Fruit fly (Drosophila melanogaster): ENCODE data around the gene tipE.

The tipE gene

dm6 chr3L:4169957-4170651, 18.2 kb upstream of the tipE start, which contains the start of gene Ero1L:
TSS of gene Ero1L (plus strand) at chr3L:4170404.
- TF ChIP-seq EcR (GFP tag; optimal IDR thresholded peaks at IDR 0.05): no peak
- no peak for TF ChIP-seq Dll (optimal IDR thresholded peaks at IDR 0.05)
- TF ChIP-seq psq (optimal IDR thresholded peaks at IDR 0.05): no peak
- no peak for TF ChIP-seq CG8478 (optimal IDR thresholded peaks at IDR 0.05)
- no peak for TF ChIP-seq usp (GFP tag; optimal IDR thresholded peaks at IDR 0.05)
- TF ChIP-seq pan (optimal IDR thresholded peaks at IDR 0.05): no peak

dm6 chr3L:4173584-4173983, 14.7 kb upstream of the tipE start, which contains the start of gene CG18675:
TSS of gene CG18675 (plus strand) at chr3L:4173884.
- TF ChIP-seq EcR (GFP tag; optimal IDR thresholded peaks at IDR 0.05) (no peak), Dll (optimal IDR thresholded peaks at IDR 0.05) (no peak), psq (optimal IDR thresholded peaks at IDR 0.05) (no peak), pan (optimal IDR thresholded peaks at IDR 0.05) (no peak), CG8478 (optimal IDR thresholded peaks at IDR 0.05) (no peak), usp (GFP tag; optimal IDR thresholded peaks at IDR 0.05) (no peak)

dm6 chr3L:4177981-4178562, 10.2 kb upstream of the tipE start, which contains the start of gene Teh4:
TSS of gene Teh4 (minus strand) at chr3L:4178270.
- no peak for TF ChIP-seq pan (optimal IDR thresholded peaks at IDR 0.05)
- no peak for TF ChIP-seq psq (optimal IDR thresholded peaks at IDR 0.05)
- TF ChIP-seq usp (GFP tag; optimal IDR thresholded peaks at IDR 0.05): no peak
- no peak for TF ChIP-seq EcR (GFP tag; optimal IDR thresholded peaks at IDR 0.05)
- TF ChIP-seq Dll (optimal IDR thresholded peaks at IDR 0.05): no peak
- no peak for TF ChIP-seq CG8478 (optimal IDR thresholded peaks at IDR 0.05)

- no peak for TF ChIP-seq pan (optimal IDR thresholded peaks at IDR 0.05)
- TF ChIP-seq usp (GFP tag; optimal IDR thresholded peaks at IDR 0.05): no peak
- no peak for TF ChIP-seq EcR (GFP tag; optimal IDR thresholded peaks at IDR 0.05)
- TF ChIP-seq Dll (optimal IDR thresholded peaks at IDR 0.05): no peak
- TF ChIP-seq psq (optimal IDR thresholded peaks at IDR 0.05): no peak
- no peak for TF ChIP-seq CG8478 (optimal IDR thresholded peaks at IDR 0.05)
These were observed 3.7 kb upstream of the tipE start, which contains the start of gene Teh3 for dm6 chr3L:4184563-4184962. TSS of gene Teh3 (minus strand) at chr3L:4184663.

DNA sequence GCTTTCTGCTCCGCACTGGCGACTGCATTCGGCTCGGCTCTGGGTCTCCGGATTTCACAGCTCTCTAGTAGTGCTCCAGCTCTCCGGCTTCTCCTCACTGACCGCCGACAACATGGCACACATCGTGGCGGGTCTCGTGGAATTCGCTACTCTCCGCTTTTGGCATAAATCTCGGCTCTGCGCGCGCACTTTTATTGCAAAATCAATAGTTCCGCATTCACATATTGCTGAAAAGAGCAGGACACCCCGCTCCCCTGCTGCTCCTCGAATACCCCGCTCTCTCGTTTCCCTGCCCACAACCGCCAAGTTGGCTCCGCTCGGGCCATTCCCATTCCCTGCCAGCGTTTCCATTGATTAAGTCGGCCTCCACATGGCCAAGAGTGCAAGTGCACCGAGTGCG, 3.0 kb upstream of the tipE start:
- TF ChIP-seq EcR (GFP tag; optimal IDR thresholded peaks at IDR 0.05) (no peak), pan (optimal IDR thresholded peaks at IDR 0.05) (no peak), CG8478 (optimal IDR thresholded peaks at IDR 0.05) (no peak), Dll (optimal IDR thresholded peaks at IDR 0.05) (no peak), psq (optimal IDR thresholded peaks at IDR 0.05) (no peak), usp (GFP tag; optimal IDR thresholded peaks at IDR 0.05) (no peak)

DNA sequence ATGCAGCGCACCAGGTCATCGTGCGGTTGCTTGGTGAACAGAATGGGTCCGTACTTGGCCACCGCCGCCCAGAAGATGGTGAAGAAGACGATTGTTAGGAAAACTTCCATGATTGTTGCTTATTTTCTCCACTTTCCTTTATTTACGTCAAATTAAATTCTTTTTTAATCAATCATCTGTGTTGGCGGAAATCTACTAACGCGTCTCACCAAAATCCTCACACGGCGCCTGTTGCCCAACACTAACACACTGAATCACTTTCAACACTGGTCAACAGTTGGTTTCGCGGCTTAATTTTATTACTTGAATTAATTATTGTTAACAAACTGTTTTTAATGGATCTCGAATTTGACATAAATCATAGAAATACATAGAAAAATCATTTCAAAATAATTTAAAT, 1.6 kb upstream of the tipE start, which contains the start of gene VhaM9.7-c:
VhaM9.7-c (minus strand) TSS at position 207 of the 400 bp plus-strand sequence.
- TF ChIP-seq CG8478 (optimal IDR thresholded peaks at IDR 0.05): no peak
- TF ChIP-seq usp (GFP tag; optimal IDR thresholded peaks at IDR 0.05): no peak
- no peak for TF ChIP-seq psq (optimal IDR thresholded peaks at IDR 0.05)
- TF ChIP-seq pan (optimal IDR thresholded peaks at IDR 0.05): no peak
- no peak for TF ChIP-seq Dll (optimal IDR thresholded peaks at IDR 0.05)
- no peak for TF ChIP-seq EcR (GFP tag; optimal IDR thresholded peaks at IDR 0.05)

DNA sequence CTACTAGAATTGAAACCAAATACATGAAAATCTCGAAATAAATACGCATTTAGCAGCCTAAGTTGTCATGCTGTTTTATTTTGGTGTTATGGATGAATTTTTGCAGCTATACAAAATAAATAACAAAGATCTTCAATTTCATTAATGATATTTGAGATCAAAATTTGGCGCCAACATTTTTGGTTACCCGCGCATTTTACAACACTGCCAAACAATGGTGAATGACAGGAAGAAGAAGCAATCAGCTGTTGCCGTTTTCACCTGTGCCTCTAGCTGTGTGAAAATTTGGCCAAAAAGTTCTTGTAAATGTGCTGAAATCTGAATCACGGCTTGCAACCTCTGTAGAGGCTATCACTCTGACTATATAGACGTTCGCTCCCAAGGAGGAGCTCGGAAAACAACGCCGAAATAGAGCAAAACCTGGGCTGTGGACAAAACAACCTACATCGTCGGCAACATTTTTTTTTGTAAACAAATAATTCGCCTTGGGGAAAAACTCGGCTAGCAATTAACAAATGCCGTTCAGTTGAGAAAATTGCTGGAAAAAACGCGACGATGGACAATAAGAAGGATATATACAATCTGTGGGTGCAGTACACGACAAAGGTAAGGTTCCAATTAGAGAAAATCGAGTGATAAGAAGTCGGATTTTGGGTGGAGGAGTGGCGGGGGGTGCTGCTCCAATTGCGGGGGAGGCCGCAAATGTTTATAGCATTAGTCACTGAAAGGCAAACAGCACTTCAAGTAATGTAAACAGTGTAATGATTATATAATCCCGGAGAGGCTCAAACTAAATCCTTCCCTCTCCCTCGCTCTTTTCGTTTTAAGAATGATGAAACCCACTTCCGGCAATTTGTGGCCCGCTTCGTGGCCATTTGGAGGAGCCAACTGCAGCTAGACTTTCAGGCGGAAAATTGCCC, 5.7 kb downstream of the tipE start, which contains the start of gene CG43367:
CG43367 (plus strand) TSS at position 264 of the 920 bp plus-strand sequence.
- no peak for TF ChIP-seq psq (optimal IDR thresholded peaks at IDR 0.05)
- TF ChIP-seq EcR (GFP tag; optimal IDR thresholded peaks at IDR 0.05): no peak
- no peak for TF ChIP-seq usp (GFP tag; optimal IDR thresholded peaks at IDR 0.05)
- TF ChIP-seq pan (optimal IDR thresholded peaks at IDR 0.05): no peak
- no peak for TF ChIP-seq Dll (optimal IDR thresholded peaks at IDR 0.05)
- no peak for TF ChIP-seq CG8478 (optimal IDR thresholded peaks at IDR 0.05)

DNA sequence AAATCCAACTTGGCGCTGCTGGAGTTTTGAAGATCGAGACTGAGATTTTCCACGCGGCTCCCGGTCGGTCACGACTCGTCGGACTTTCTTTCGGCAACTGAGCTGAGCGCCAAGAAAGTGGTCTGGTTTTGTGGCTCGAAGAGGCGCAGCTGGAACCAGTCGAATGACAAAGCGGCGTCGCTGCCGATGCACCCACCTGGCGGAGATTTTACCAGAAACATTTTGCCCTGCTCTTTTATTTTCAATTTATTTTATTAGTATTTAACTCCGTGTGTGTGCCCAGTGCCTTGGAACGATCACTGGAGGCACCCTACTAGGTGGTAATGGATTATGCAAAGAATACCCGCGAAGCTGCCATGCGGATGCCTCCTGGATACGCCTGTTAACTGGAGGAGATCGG, 15.9 kb downstream of the tipE start, which contains the start of gene CG15005:
CG15005 (minus strand) TSS at position 101 of the 400 bp plus-strand sequence.
- TF ChIP-seq usp (GFP tag; optimal IDR thresholded peaks at IDR 0.05) (no peak), EcR (GFP tag; optimal IDR thresholded peaks at IDR 0.05) (no peak), pan (optimal IDR thresholded peaks at IDR 0.05) (no peak), psq (optimal IDR thresholded peaks at IDR 0.05) (no peak), Dll (optimal IDR thresholded peaks at IDR 0.05) (no peak), CG8478 (optimal IDR thresholded peaks at IDR 0.05) (no peak)

DNA sequence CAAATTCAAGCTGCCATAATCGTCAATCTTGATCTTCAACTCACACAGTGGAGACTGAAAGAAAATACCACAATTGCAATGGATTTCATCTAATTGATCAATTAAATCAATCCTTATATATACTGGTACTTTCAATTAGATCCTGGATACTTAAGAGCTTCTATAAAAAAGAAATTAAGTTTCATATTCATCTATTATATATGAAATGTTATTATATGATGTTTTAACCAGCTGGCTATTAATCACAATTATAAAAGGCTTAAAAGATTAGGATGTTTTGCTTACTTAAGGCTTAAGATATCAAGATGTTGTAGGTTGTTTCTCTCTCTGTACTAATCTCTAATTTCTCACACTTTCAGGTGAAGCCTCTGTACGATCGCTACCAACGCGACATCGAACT, 16.6 kb downstream of the tipE start:
- TF ChIP-seq usp (GFP tag; optimal IDR thresholded peaks at IDR 0.05) (no peak), pan (optimal IDR thresholded peaks at IDR 0.05) (no peak), Dll (optimal IDR thresholded peaks at IDR 0.05) (no peak), CG8478 (optimal IDR thresholded peaks at IDR 0.05) (no peak), EcR (GFP tag; optimal IDR thresholded peaks at IDR 0.05) (no peak), psq (optimal IDR thresholded peaks at IDR 0.05) (no peak)

DNA sequence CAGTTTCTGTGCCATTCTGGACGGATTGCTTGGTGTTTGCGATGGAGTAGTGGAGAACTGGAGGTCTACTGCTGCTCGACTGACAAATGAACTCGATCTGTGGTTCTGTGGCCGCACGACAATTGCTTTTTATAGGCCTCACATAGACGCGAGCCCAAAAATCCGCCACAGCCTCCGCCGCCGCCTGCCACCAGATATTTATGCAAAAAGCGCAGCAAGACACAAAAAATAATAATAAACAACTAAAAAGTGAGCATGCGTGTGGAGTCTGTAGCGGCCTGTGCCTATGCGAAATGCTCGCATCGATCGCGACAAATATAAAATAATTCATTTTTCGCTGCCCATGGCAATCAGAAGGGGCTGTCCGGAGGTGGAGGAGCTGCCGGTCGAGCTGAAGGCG, 20.8 kb downstream of the tipE start, which contains the start of gene Cpr64Aa:
Cpr64Aa (minus strand) TSS at position 101 of the 400 bp plus-strand sequence.
- TF ChIP-seq Dll (optimal IDR thresholded peaks at IDR 0.05): no peak
- no peak for TF ChIP-seq EcR (GFP tag; optimal IDR thresholded peaks at IDR 0.05)
- TF ChIP-seq usp (GFP tag; optimal IDR thresholded peaks at IDR 0.05): no peak
- no peak for TF ChIP-seq CG8478 (optimal IDR thresholded peaks at IDR 0.05)
- TF ChIP-seq pan (optimal IDR thresholded peaks at IDR 0.05): no peak
- TF ChIP-seq psq (optimal IDR thresholded peaks at IDR 0.05): no peak

DNA sequence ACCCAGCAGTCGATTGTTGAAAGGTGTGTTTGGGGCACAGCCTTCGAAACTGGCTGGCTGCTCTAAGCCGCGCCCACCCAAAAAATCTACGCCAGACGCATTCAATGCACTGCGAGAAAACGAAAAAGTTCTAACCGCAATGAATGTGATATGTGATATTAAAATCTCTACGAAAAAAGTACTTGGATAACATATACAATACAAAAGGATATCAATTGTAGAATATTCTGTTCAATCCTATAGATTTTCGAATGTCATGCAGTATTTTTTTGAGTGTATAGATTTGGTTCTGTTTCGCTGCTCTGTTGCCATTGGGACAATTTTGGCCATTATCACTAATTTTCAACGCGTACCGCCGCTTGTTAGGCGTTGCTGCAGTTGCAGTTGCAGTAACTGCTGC, 21.4 kb downstream of the tipE start:
- no peak for TF ChIP-seq psq (optimal IDR thresholded peaks at IDR 0.05)
- no peak for TF ChIP-seq usp (GFP tag; optimal IDR thresholded peaks at IDR 0.05)
- no peak for TF ChIP-seq EcR (GFP tag; optimal IDR thresholded peaks at IDR 0.05)
- TF ChIP-seq Dll (optimal IDR thresholded peaks at IDR 0.05): no peak
- no peak for TF ChIP-seq pan (optimal IDR thresholded peaks at IDR 0.05)
- no peak for TF ChIP-seq CG8478 (optimal IDR thresholded peaks at IDR 0.05)
